Fruit fly (Drosophila melanogaster) whole organism, embryonic: ENCODE data around the gene CG3703.

Source experiments
- Ada2b ChIP-seq: fragments of 200-800 bp; sonication (Bioruptor generic); IDR thresholded peaks from 2 replicates; pipeline ENCODE4 v1.3.6; 2022; ENCODE audit warnings: missing biosample characterization, missing genetic modification characterization
- Bdp1 ChIP-seq: fragments of 200-800 bp; sonication (Bioruptor generic); optimal IDR thresholded peaks from 3 replicates; lab custom pipeline; 2016; ENCODE audit warnings: missing biosample characterization, missing genetic modification characterization
- CG11085 ChIP-seq: fragments of 200-800 bp; sonication (Bioruptor generic); IDR thresholded peaks from 2 replicates; pipeline ENCODE4 v1.3.6; 2022; ENCODE audit warnings: missing biosample characterization, missing genetic modification characterization
- CG11456 ChIP-seq: fragments of 200-800 bp; sonication (Bioruptor generic); IDR thresholded peaks from 3 replicates; pipeline ENCODE4 v1.3.6; 2022; ENCODE audit warnings: missing biosample characterization, missing genetic modification characterization
- CG11560 ChIP-seq: fragments of 200-800 bp; sonication (Bioruptor generic); IDR thresholded peaks from 3 replicates; pipeline ENCODE4 v1.3.6; 2022; ENCODE audit warnings: missing biosample characterization, missing genetic modification characterization
- CG11695 ChIP-seq: fragments of 200-800 bp; sonication (Bioruptor generic); IDR thresholded peaks from 3 replicates; pipeline ENCODE4 v1.3.6; 2022; ENCODE audit warnings: missing biosample characterization, missing genetic modification characterization
- CG11696 ChIP-seq: fragments of 200-800 bp; sonication (Bioruptor generic); IDR thresholded peaks from 2 replicates; pipeline ENCODE4 v1.3.6; 2022; ENCODE audit warnings: missing biosample characterization, missing genetic modification characterization
- CG12391 ChIP-seq: fragments of 200-800 bp; sonication (Bioruptor generic); optimal IDR thresholded peaks from 3 replicates; lab custom pipeline; 2018; ENCODE audit warnings: missing biosample characterization, mild to moderate bottlenecking, missing genetic modification characterization, moderate library complexity
- CG13894 ChIP-seq: fragments of 200-800 bp; sonication (Bioruptor generic); optimal IDR thresholded peaks from 3 replicates; lab custom pipeline; 2018; ENCODE audit warnings: missing biosample characterization, mild to moderate bottlenecking, missing genetic modification characterization, moderate library complexity
- CG16815 ChIP-seq: fragments of 200-800 bp; sonication (Bioruptor generic); optimal IDR thresholded peaks from 3 replicates; lab custom pipeline; 2017; ENCODE audit warnings: missing biosample characterization, mild to moderate bottlenecking, missing genetic modification characterization
- CG17385 ChIP-seq: fragments of 200-800 bp; sonication (Bioruptor generic); optimal IDR thresholded peaks from 3 replicates; lab custom pipeline; 2018; ENCODE audit warnings: missing biosample characterization, mild to moderate bottlenecking, missing genetic modification characterization
- CG18476 ChIP-seq: fragments of 200-800 bp; sonication (Bioruptor generic); optimal IDR thresholded peaks from 2 replicates; lab custom pipeline; 2016; ENCODE audit warnings: missing biosample characterization, mild to moderate bottlenecking, missing genetic modification characterization
- CG18599 ChIP-seq: fragments of 200-800 bp; sonication (Bioruptor generic); optimal IDR thresholded peaks from 3 replicates; lab custom pipeline; 2017; ENCODE audit warnings: missing biosample characterization, missing genetic modification characterization, mild to moderate bottlenecking, moderate library complexity, missing genetic modification reagents
- CG2120 ChIP-seq: fragments of 200-800 bp; sonication (Bioruptor generic); optimal IDR thresholded peaks from 3 replicates; lab custom pipeline; 2016; ENCODE audit warnings: missing biosample characterization, missing genetic modification characterization
- CG2129 ChIP-seq: fragments of 200-800 bp; sonication (Bioruptor generic); IDR thresholded peaks from 2 replicates; pipeline ENCODE4 v1.3.6; 2022; ENCODE audit warnings: missing biosample characterization, missing genetic modification characterization; ENCODE audit not compliant: partially characterized antibody
- CG2678 ChIP-seq: fragments of 200-800 bp; sonication (Bioruptor generic); optimal IDR thresholded peaks from 3 replicates; lab custom pipeline; 2019; ENCODE audit warnings: missing biosample characterization, mild to moderate bottlenecking, missing genetic modification characterization, moderate library complexity
- CG34422 ChIP-seq: fragments of 200-800 bp; sonication (Bioruptor generic); IDR thresholded peaks from 3 replicates; pipeline ENCODE4 v1.3.6; 2022; ENCODE audit warnings: missing biosample characterization, missing genetic modification characterization
- CG3847 ChIP-seq: fragments of 200-800 bp; sonication (Bioruptor generic); IDR thresholded peaks from 2 replicates; pipeline ENCODE4 v1.3.6; 2022; ENCODE audit warnings: missing biosample characterization, missing genetic modification characterization
- CG4404 ChIP-seq: fragments of 200-800 bp; sonication (Bioruptor generic); IDR thresholded peaks from 2 replicates; pipeline ENCODE4 v1.3.6; 2022; ENCODE audit warnings: missing biosample characterization, missing genetic modification characterization
- CG6683 ChIP-seq: fragments of 200-800 bp; sonication (Bioruptor generic); optimal IDR thresholded peaks from 2 replicates; lab custom pipeline; 2017; ENCODE audit warnings: missing biosample characterization, mild to moderate bottlenecking, missing genetic modification characterization, missing genetic modification reagents
- CG7372 ChIP-seq: fragments of 200-800 bp; sonication (Bioruptor generic); IDR thresholded peaks from 2 replicates; pipeline ENCODE4 v1.3.6; 2022; ENCODE audit warnings: missing biosample characterization, missing genetic modification characterization
- CG8290 ChIP-seq, 3 experiments: fragments of 200-800 bp; sonication (Bioruptor generic); optimal IDR thresholded peaks; 2 replicates each; lab custom pipeline; 2016 to 2019; ENCODE audit warnings: missing biosample characterization in 3 of 3, missing genetic modification characterization in 3 of 3, mild to moderate bottlenecking in 2 of 3, moderate library complexity in 1 of 3
- CG9876 ChIP-seq: fragments of 200-800 bp; sonication (Bioruptor generic); optimal IDR thresholded peaks from 2 replicates; lab custom pipeline; 2016; ENCODE audit warnings: missing biosample characterization, missing genetic modification characterization
- Dip2 ChIP-seq: fragments of 200-800 bp; sonication (Bioruptor generic); IDR thresholded peaks from 2 replicates; pipeline ENCODE4 v1.3.6; 2022; ENCODE audit warnings: missing biosample characterization, missing genetic modification characterization
- HLHmδ ChIP-seq: fragments of 200-800 bp; sonication (Bioruptor generic); optimal IDR thresholded peaks from 2 replicates; lab custom pipeline; 2018; ENCODE audit warnings: missing biosample characterization, mild to moderate bottlenecking, missing genetic modification characterization, moderate library complexity
- Hr78 ChIP-seq, 2 experiments: fragments of 200-800 bp in 1 of 2; fragments of >200 bp in 1 of 2; sonication (Bioruptor generic) in 1 of 2; optimal IDR thresholded peaks; 2 replicates each; lab custom pipeline; 2017 to 2019; ENCODE audit warnings: missing biosample characterization in 2 of 2, missing genetic modification characterization in 2 of 2, mild to moderate bottlenecking in 1 of 2, moderate library complexity in 1 of 2
- Lim3 ChIP-seq: fragments of 200-800 bp; sonication (Bioruptor generic); IDR thresholded peaks from 2 replicates; pipeline ENCODE4 v1.3.6; 2022; ENCODE audit warnings: missing biosample characterization, missing genetic modification characterization
- Neu2 ChIP-seq: fragments of 200-800 bp; sonication (Bioruptor generic); optimal IDR thresholded peaks from 3 replicates; lab custom pipeline; 2016; ENCODE audit warnings: missing biosample characterization, missing genetic modification characterization, borderline replicate concordance
- Oaz ChIP-seq: fragments of 200-800 bp; sonication (Bioruptor generic); IDR thresholded peaks from 2 replicates; pipeline ENCODE4 v1.3.6; 2022; ENCODE audit warnings: missing biosample characterization, missing genetic modification characterization
- TFAM ChIP-seq: fragments of 200-800 bp; sonication (Bioruptor generic); optimal IDR thresholded peaks from 2 replicates; lab custom pipeline; 2017; ENCODE audit warnings: missing biosample characterization, missing genetic modification characterization, inconsistent platforms
- ash1 ChIP-seq: fragments of 200-800 bp; sonication (Bioruptor generic); optimal IDR thresholded peaks from 2 replicates; lab custom pipeline; 2018; ENCODE audit warnings: missing biosample characterization, mild to moderate bottlenecking, missing genetic modification characterization
- br ChIP-seq: fragments of >200 bp; optimal IDR thresholded peaks from 2 replicates; lab custom pipeline; 2017
- bsh ChIP-seq, 2 experiments: fragments of 200-800 bp; sonication (Bioruptor generic); optimal IDR thresholded peaks; 2 replicates each; lab custom pipeline; 2017 to 2018; ENCODE audit warnings: mild to moderate bottlenecking in 2 of 2, missing biosample characterization in 2 of 2, missing genetic modification characterization in 2 of 2, moderate library complexity in 1 of 2
- ci ChIP-seq: fragments of 200-800 bp; sonication (Bioruptor generic); IDR thresholded peaks from 3 replicates; pipeline ENCODE4 v1.3.6; 2022; ENCODE audit warnings: missing biosample characterization, missing genetic modification characterization
- croc ChIP-seq: fragments of 200-800 bp; sonication (Bioruptor generic); conservative IDR thresholded peaks from 3 replicates; pipeline ENCODE4 v1.3.6; 2022; ENCODE audit warnings: missing biosample characterization, missing genetic modification characterization
- crp ChIP-seq, 2 experiments: fragments of 200-800 bp; sonication (Bioruptor generic); optimal IDR thresholded peaks; 2 replicates in 1 of 2; 3 replicates in 1 of 2; lab custom pipeline; 2017; ENCODE audit warnings: missing biosample characterization in 2 of 2, missing genetic modification characterization in 2 of 2, mild to moderate bottlenecking in 1 of 2, moderate library complexity in 1 of 2
- danr ChIP-seq: fragments of 200-800 bp; sonication (Bioruptor generic); IDR thresholded peaks from 2 replicates; pipeline ENCODE4 v1.3.6; 2022; ENCODE audit warnings: missing biosample characterization, missing genetic modification characterization
- dysf ChIP-seq: fragments of 200-800 bp; sonication (Bioruptor generic); IDR thresholded peaks from 3 replicates; pipeline ENCODE4 v1.3.6; 2022; ENCODE audit warnings: missing biosample characterization, missing genetic modification characterization
- gro ChIP-seq: fragments of 200-800 bp; sonication (Bioruptor generic); optimal IDR thresholded peaks from 2 replicates; lab custom pipeline; 2016; ENCODE audit warnings: missing biosample characterization, missing genetic modification characterization
- h ChIP-seq: fragments of >200 bp; optimal IDR thresholded peaks from 2 replicates; lab custom pipeline; 2017
- jing ChIP-seq: fragments of 200-800 bp; sonication (Bioruptor generic); optimal IDR thresholded peaks from 2 replicates; lab custom pipeline; 2018; ENCODE audit warnings: missing biosample characterization, mild to moderate bottlenecking, missing genetic modification characterization
- pb ChIP-seq: fragments of 200-800 bp; sonication (Bioruptor generic); optimal IDR thresholded peaks from 3 replicates; lab custom pipeline; 2016; ENCODE audit warnings: missing biosample characterization, missing genetic modification characterization
- peb ChIP-seq: fragments of 200-800 bp; sonication (Bioruptor generic); IDR thresholded peaks from 2 replicates; pipeline ENCODE4 v1.3.6; 2022; ENCODE audit warnings: missing biosample characterization, missing genetic modification characterization
- phol ChIP-seq: fragments of 200-800 bp; sonication (Bioruptor generic); optimal IDR thresholded peaks from 3 replicates; lab custom pipeline; 2018; ENCODE audit warnings: missing biosample characterization, mild to moderate bottlenecking, missing genetic modification characterization, moderate library complexity
- pita ChIP-seq: fragments of 200-800 bp; sonication (Bioruptor generic); optimal IDR thresholded peaks from 2 replicates; lab custom pipeline; 2017; ENCODE audit warnings: missing biosample characterization, mild to moderate bottlenecking, missing genetic modification characterization
- pzg ChIP-seq: fragments of 200-800 bp; sonication (Bioruptor generic); optimal IDR thresholded peaks from 3 replicates; lab custom pipeline; 2018; ENCODE audit warnings: missing biosample characterization, mild to moderate bottlenecking, missing genetic modification characterization, moderate library complexity
- sd ChIP-seq: fragments of 200-800 bp; sonication (Bioruptor generic); optimal IDR thresholded peaks from 3 replicates; lab custom pipeline; 2018; ENCODE audit warnings: missing biosample characterization, mild to moderate bottlenecking, missing genetic modification characterization, moderate library complexity
- sens ChIP-seq: fragments of 200-800 bp; sonication (Bioruptor generic); peaks from one replicate; lab custom pipeline; 2016; ENCODE audit warnings: missing biosample characterization, missing genetic modification characterization
- slbo ChIP-seq: fragments of 200-800 bp; sonication (Bioruptor generic); IDR thresholded peaks from 2 replicates; pipeline ENCODE4 v1.3.6; 2022; ENCODE audit warnings: missing biosample characterization, missing genetic modification characterization
- ssp ChIP-seq: fragments of 200-800 bp; sonication (Bioruptor generic); IDR thresholded peaks from 2 replicates; pipeline ENCODE4 v1.3.6; 2022; ENCODE audit warnings: missing biosample characterization, missing genetic modification characterization
- ttk ChIP-seq: fragments of 200-800 bp; sonication (Bioruptor generic); IDR thresholded peaks from 2 replicates; pipeline ENCODE4 v2.1.2; 2022; ENCODE audit warnings: missing biosample characterization, missing genetic modification characterization
- wor ChIP-seq: fragments of 200-800 bp; sonication (Bioruptor generic); IDR thresholded peaks from 2 replicates; pipeline ENCODE4 v1.3.6; 2022; ENCODE audit warnings: missing biosample characterization, missing genetic modification characterization

Gene CG3703

dm6 chrX:966818-967217, 21.2 kb upstream of the CG3703 start (continued):
- TF ChIP-seq CG18476 (GFP tag; lab: Kevin White, UChicago) (no peak), CG7372 (GFP tag; lab: Robert Waterston, UW) (no peak), HLHmδ (GFP tag; lab: Kevin White, UChicago) (no peak), Oaz (peak; percentile 17; the same call in 1 of the 2 replicates), CG18599 (GFP tag; lab: Kevin White, UChicago) (peak; percentile 84), CG6683 (GFP tag; lab: Kevin White, UChicago) (peak; percentile 6), CG11085 (GFP tag; lab: Robert Waterston, UW) (no peak), pita (no peak), CG12391 (peak; percentile 25), Hr78 (GFP tag; optimal IDR thresholded peaks at IDR 0.05; lab: Kevin White, UChicago) (no peak), Ada2b (GFP tag; lab: Robert Waterston, UW) (peak; percentile 47; the same call in 1 of the 2 replicates), ash1 (GFP tag; lab: Kevin White, UChicago) (no peak), Bdp1 (GFP tag; lab: Kevin White, UChicago) (no peak), sens (GFP tag; lab: Kevin White, UChicago) (peak; percentile 86), crp (GFP tag; optimal IDR thresholded peaks at IDR 0.05; lab: Kevin White, UChicago) (no peak), CG11560 (no peak), br (lab: Kevin White, UChicago) (no peak), CG4404 (peak; percentile 27; the same call in 1 of the 2 replicates), Lim3 (GFP tag; lab: Robert Waterston, UW) (no peak), CG16815 (no peak), sd (tag; lab: Kevin White, UChicago) (no peak), pb (GFP tag; lab: Kevin White, UChicago) (no peak), CG34422 (no peak), CG11456 (0 out of 3 replicates have a peak, but pooled peaks have one; percentile 53), CG11696 (no peak), h (lab: Kevin White, UChicago) (no peak), gro (no peak), peb (GFP tag; lab: Robert Waterston, UW) (no peak), CG2678 (tag; lab: Kevin White, UChicago) (peak; percentile 68), CG8290 (GFP tag; optimal IDR thresholded peaks at IDR 0.05; lab: Kevin White, UChicago) (no peak), CG8290 (tag; optimal IDR thresholded peaks at IDR 0.05; lab: Kevin White, UChicago) (peak in 1 of 2 experiments; percentile 64)

dm6 chrX:964012-964411, 18.4 kb upstream of the CG3703 start:
- TF ChIP-seq croc (GFP tag; lab: Robert Waterston, UW) (no peak), ci (GFP tag; lab: Robert Waterston, UW) (0 out of 3 replicates have a peak, but pooled peaks have one; percentile 13), pzg (GFP tag; lab: Kevin White, UChicago) (no peak), danr (GFP tag; lab: Robert Waterston, UW) (no peak), TFAM (GFP tag; lab: Kevin White, UChicago) (no peak), bsh (GFP tag; optimal IDR thresholded peaks at IDR 0.05; lab: Kevin White, UChicago) (no peak), slbo (GFP tag; lab: Robert Waterston, UW) (0 out of 2 replicates have a peak, but pooled peaks have one; percentile 7), CG17385 (GFP tag; lab: Kevin White, UChicago) (no peak), jing (GFP tag; lab: Kevin White, UChicago) (no peak), ttk (GFP tag; lab: Robert Waterston, UW) (0 out of 2 replicates have a peak, but pooled peaks have one; percentile 38), ssp (GFP tag; lab: Robert Waterston, UW) (no peak), CG9876 (GFP tag; lab: Kevin White, UChicago) (no peak), CG18599 (GFP tag; lab: Kevin White, UChicago) (peak; percentile 32), CG13894 (no peak), Hr78 (GFP tag; optimal IDR thresholded peaks at IDR 0.05; lab: Kevin White, UChicago) (no peak), Dip2 (GFP tag; lab: Robert Waterston, UW) (no peak), CG2129 (no peak), CG3847 (GFP tag; lab: Robert Waterston, UW) (no peak), phol (tag; lab: Kevin White, UChicago) (no peak), CG2120 (GFP tag; lab: Kevin White, UChicago) (peak; percentile 19), wor (no peak), Neu2 (no peak), CG11695 (no peak), dysf (GFP tag; lab: Robert Waterston, UW) (peak; percentile 32; the same call in 1 of the 3 replicates)
